Worm (Caenorhabditis elegans) whole organism, L3 larva: ENCODE data around the gene F37B12.1.

Source experiments
- fos-1 ChIP-seq: fragments of 150-350 bp; optimal IDR thresholded peaks from 2 replicates; lab custom pipeline; 2014; ENCODE audit warnings: missing biosample characterization, missing genetic modification characterization
- nhr-76 ChIP-seq: fragments of 150-350 bp; sonication (generic microtip); optimal IDR thresholded peaks from 5 replicates; lab custom pipeline; 2014; ENCODE audit warnings: missing biosample characterization, missing genetic modification characterization

DNA sequence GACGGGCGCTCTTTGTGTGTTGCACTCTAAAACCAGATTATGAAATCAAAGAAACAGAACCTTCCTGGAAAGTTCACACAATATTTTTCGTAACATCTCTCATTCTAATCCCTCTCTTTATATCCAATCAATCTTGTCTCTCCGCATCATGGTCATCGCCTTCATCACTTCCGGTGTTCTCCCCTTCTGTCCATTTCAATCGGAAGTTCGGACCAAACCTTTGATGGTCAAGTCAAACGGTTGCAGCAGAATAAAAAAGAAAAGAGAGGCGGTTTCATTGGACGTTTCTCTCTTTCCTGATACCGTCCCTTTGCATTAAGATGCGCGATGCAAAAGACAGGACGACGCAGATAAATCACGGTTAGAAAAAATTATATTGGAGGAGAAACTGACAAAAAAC, 4.0 kb upstream of the F37B12.1 start:
- TF ChIP-seq fos-1 (tag; lab: Kevin White, UChicago) (no peak), nhr-76 (tag; lab: Kevin White, UChicago) (no peak)
